Worm (Caenorhabditis elegans): ENCODE results near the gene T13B5.9.

DNA sequence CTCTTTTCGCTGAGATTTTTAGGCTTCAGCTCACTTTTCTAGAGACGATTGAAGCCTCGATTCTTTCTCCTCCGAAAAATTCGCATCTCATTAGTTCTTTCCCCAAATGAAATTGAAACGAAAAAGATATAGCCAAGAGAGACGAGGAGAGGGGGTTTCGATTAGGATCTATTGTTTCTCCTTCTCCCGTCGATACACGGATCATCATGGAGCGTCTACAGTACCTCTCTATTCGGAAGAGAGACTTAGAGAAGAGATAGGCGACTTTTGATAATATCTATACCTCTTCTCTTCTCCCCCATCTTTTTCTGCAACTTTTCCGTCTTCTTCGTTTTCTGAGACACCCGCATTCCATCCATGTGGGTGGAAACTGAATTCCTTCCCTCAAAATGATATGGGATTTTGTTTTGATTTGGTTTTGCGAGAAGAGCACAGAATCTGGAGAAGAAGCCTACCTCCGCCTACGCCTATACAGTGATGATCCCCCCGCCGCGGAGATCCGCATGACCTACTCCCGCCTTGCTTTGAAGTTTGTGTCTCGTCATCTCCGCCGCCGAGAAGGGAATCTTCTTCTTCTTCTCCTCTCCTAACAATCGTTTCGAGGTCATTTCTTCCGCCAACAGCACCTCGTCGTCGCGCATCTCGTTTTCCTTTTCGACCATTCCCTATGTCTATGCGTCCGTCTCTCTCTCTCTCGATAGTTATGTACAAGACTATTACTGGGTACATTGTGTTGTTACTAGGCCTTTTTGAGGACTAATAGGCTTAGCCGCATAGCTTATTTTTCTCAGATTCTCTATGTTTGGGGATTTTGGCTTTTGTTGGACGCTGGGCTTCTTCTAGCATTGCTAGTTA, 37.6 kb upstream of the T13B5.9 start:
- no peak for TF ChIP-seq ztf-29 (GFP tag; IDR thresholded peaks at IDR 0.05)
- no peak for TF ChIP-seq T22C8.4 (GFP tag; IDR thresholded peaks at IDR 0.05)
- no peak for TF ChIP-seq tab-1 (GFP tag; IDR thresholded peaks at IDR 0.05)
- TF ChIP-seq med-1 (GFP tag; optimal IDR thresholded peaks at IDR 0.05; ENCODE audit: insufficient read depth): no peak
- no peak for TF ChIP-seq flt-1 (GFP tag; IDR thresholded peaks at IDR 0.05)
- TF ChIP-seq klf-2 (GFP tag; conservative IDR thresholded peaks at IDR 0.05): no peak
